Fruit fly (Drosophila melanogaster): ENCODE data around the gene CrebA.
A peak's percentile ranks its signal among the peaks of the same experiment; 100 is the strongest.

The CrebA gene

DNA sequence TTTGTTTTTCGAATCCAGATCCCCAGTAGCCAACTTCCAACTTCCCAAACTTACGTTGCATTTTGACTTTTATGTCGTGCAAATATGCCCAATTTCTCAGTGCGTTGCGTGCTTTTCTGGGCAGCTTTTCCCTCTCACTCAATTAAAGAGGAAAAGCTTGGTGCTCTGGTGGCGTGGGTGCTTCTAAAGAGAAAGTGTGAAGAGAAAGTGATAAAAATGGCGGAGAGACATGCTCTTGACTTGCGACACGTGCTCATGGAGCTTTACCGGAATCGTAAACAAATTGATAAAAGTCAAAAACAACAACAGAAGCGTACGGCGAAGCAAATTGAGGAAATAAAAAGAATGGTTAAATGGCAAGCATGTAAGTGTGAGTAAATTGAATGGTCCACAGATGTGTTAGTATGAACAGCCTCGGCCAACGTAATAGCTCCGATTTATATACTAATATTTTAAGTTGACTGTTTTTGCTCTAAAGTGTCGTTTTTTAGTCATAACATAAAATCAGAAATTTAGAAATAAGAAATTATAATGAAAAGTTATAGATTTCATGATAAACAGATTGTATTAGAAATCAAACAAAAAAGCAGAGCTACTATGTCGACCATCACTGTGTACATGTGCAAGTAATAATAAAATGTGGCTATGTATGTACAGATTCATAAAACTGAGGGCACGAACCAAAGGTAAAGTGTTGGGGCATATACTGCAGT lies 41.2 kb upstream of the CrebA start:
- TF ChIP-seq cg (GFP tag; optimal IDR thresholded peaks at IDR 0.05) (peak; percentile 41), CG13123 (GFP tag; optimal IDR thresholded peaks at IDR 0.05) (no peak), CG18262 (tag; optimal IDR thresholded peaks at IDR 0.05) (peak; percentile 29), CG8924 (tag; optimal IDR thresholded peaks at IDR 0.05) (peak; percentile 35), Hr51 (GFP tag; optimal IDR thresholded peaks at IDR 0.05) (peak in 1 of 2 experiments; percentile 27), wek (GFP tag; optimal IDR thresholded peaks at IDR 0.05) (no peak), CG14441 (GFP tag; IDR thresholded peaks at IDR 0.05) (peak; percentile 29; the same call in 1 of the 2 replicates), CG30020 (tag; optimal IDR thresholded peaks at IDR 0.05) (no peak), ash1 (GFP tag; optimal IDR thresholded peaks at IDR 0.05) (no peak), ewg (GFP tag; optimal IDR thresholded peaks at IDR 0.05) (no peak), onecut (GFP tag; IDR thresholded peaks at IDR 0.05) (no peak), fd102C (GFP tag; optimal IDR thresholded peaks at IDR 0.05) (no peak), H2.0 (GFP tag; IDR thresholded peaks at IDR 0.05) (no peak), zfh1 (GFP tag; IDR thresholded peaks at IDR 0.05) (no peak), Sox100B (GFP tag; optimal IDR thresholded peaks at IDR 0.05) (peak; percentile 65), Scr (GFP tag; IDR thresholded peaks at IDR 0.05; ENCODE audit: partially characterized antibody) (no peak), inv (GFP tag; IDR thresholded peaks at IDR 0.05; ENCODE audit: partially characterized antibody) (no peak), insv (GFP tag; optimal IDR thresholded peaks at IDR 0.05) (no peak), caup (GFP tag; optimal IDR thresholded peaks at IDR 0.05; ENCODE audit: severe bottlenecking) (no peak), trem (tag; optimal IDR thresholded peaks at IDR 0.05) (no peak), bbx (GFP tag; IDR thresholded peaks at IDR 0.05; ENCODE audit: partially characterized antibody) (no peak), CG18476 (GFP tag; optimal IDR thresholded peaks at IDR 0.05) (peak; percentile 8), pfk (GFP tag; optimal IDR thresholded peaks at IDR 0.05) (no peak), Blimp-1 (GFP tag; optimal IDR thresholded peaks at IDR 0.05) (peak; percentile 37), gt (GFP tag; IDR thresholded peaks at IDR 0.05) (no peak), CG17361 (GFP tag; IDR thresholded peaks at IDR 0.05) (peak; percentile 54; the same call in 2 of the 3 replicates), kah (GFP tag; optimal IDR thresholded peaks at IDR 0.05) (peak; percentile 3), bigmax (GFP tag; optimal IDR thresholded peaks at IDR 0.05) (no peak), pita (GFP tag; optimal IDR thresholded peaks at IDR 0.05) (no peak), hkb (optimal IDR thresholded peaks at IDR 0.05) (no peak), hkb (GFP tag; IDR thresholded peaks at IDR 0.05) (peak; percentile 44), CG9437 (GFP tag; optimal IDR thresholded peaks at IDR 0.05) (no peak), ham (GFP tag; IDR thresholded peaks at IDR 0.05) (no peak), CG9797 (GFP tag; optimal IDR thresholded peaks at IDR 0.05) (no peak), z (GFP tag; IDR thresholded peaks at IDR 0.05) (no peak), CG3847 (GFP tag; IDR thresholded peaks at IDR 0.05) (no peak; the same call in 1 of the 2 replicates), CG12744 (GFP tag; optimal IDR thresholded peaks at IDR 0.05) (no peak), CG7839 (tag; optimal IDR thresholded peaks at IDR 0.05) (peak; percentile 46), NK7.1 (GFP tag; optimal IDR thresholded peaks at IDR 0.05) (no peak), CG31441 (GFP tag; IDR thresholded peaks at IDR 0.05) (peak; percentile 58; the same call in 1 of the 2 replicates), Deaf1 (tag; optimal IDR thresholded peaks at IDR 0.05) (no peak), nmo (GFP tag; optimal IDR thresholded peaks at IDR 0.05) (peak; percentile 15), CG15011 (GFP tag; optimal IDR thresholded peaks at IDR 0.05) (no peak), Dek (tag; optimal IDR thresholded peaks at IDR 0.05) (no peak), Sin3A (optimal IDR thresholded peaks at IDR 0.05) (no peak), Sry-β (GFP tag; optimal IDR thresholded peaks at IDR 0.05) (no peak), Asciz (GFP tag; optimal IDR thresholded peaks at IDR 0.05) (peak; percentile 37), ara (GFP tag; IDR thresholded peaks at IDR 0.05) (no peak; the same call in 1 of the 2 replicates), Fer2 (tag; optimal IDR thresholded peaks at IDR 0.05) (no peak)

Data from whole organism, embryonic.